Fruit fly (Drosophila melanogaster) S2 (cell line): ENCODE measurements around the gene CG7168.

Experiments used
- CG8478 ChIP-seq: fragments of >200 bp; optimal IDR thresholded peaks from 2 replicates; lab custom pipeline; 2018
- CTCF ChIP-seq, 2 experiments: fragments of >200 bp; optimal IDR thresholded peaks; 2 replicates each; lab custom pipeline; 2018

DNA sequence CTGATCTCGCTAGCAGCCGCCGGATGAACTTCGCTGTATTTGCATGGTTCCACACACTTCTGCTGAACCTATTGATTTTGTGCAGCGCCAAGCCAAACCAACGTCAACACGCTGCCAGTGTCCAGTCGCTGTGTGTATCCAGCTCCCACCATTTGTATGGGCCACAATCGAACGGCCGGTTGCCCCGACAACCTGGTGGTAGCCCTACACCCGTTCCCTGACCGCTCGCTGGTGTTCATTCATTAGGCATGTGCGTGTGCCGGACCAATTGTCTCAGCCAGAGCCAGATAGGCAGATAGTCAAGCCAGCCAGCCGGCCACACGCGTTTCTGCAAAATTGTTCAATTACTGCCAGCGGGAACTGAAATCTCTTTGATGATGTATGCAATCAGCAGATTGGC is 34.0 kb downstream of the CG7168 start, which contains the start of gene CG14313:
- no peak for TF ChIP-seq CG8478
- no peak for TF ChIP-seq CTCF (optimal IDR thresholded peaks at IDR 0.05; lab: Kevin White, UChicago)
